Worm (Caenorhabditis elegans) whole organism, late embryonic: ENCODE data around the gene clec-145.

Source experiments
- ceh-31 ChIP-seq: sonication (generic microtip); optimal IDR thresholded peaks from 2 replicates; lab custom pipeline; 2016; ENCODE audit warnings: missing genetic modification characterization, missing compliant biosample characterization
- fax-1 ChIP-seq: sonication (generic microtip); optimal IDR thresholded peaks from 2 replicates; lab custom pipeline; 2016; ENCODE audit warnings: missing genotype, missing genetic modification characterization, missing compliant biosample characterization
- lin-11 ChIP-seq: fragments of 200-800 bp; sonication (Bioruptor generic); optimal IDR thresholded peaks from 2 replicates; lab custom pipeline; 2018; ENCODE audit warnings: mild to moderate bottlenecking, missing genetic modification characterization, missing compliant biosample characterization
- madf-2 ChIP-seq: sonication (generic microtip); optimal IDR thresholded peaks from 2 replicates; lab custom pipeline; 2017; ENCODE audit warnings: missing genetic modification characterization, missing compliant biosample characterization
- sox-4 ChIP-seq: sonication (generic microtip); optimal IDR thresholded peaks from 2 replicates; lab custom pipeline; 2017; ENCODE audit warnings: mild to moderate bottlenecking, missing genetic modification characterization, inconsistent platforms, missing compliant biosample characterization
- tbx-2 ChIP-seq: sonication (generic microtip); optimal IDR thresholded peaks from 2 replicates; lab custom pipeline; 2016; ENCODE audit warnings: missing genetic modification characterization, missing compliant biosample characterization
- unc-3 ChIP-seq, 2 experiments: fragments of 200-800 bp in 1 of 2; sonication (Bioruptor generic) in 1 of 2; sonication (generic microtip) in 1 of 2; conservative IDR thresholded peaks in 1 of 2; optimal IDR thresholded peaks in 1 of 2; 2 replicates each; pipeline versions ENCODE4 v1.3.6 to Lab custom; 2016 to 2022; ENCODE audit warnings: missing compliant biosample characterization in 2 of 2, missing genetic modification characterization in 2 of 2, missing genetic modification reagents in 1 of 2
- ztf-16 ChIP-seq: sonication (generic microtip); optimal IDR thresholded peaks from 2 replicates; lab custom pipeline; 2017; ENCODE audit warnings: missing genetic modification characterization, missing compliant biosample characterization

DNA sequence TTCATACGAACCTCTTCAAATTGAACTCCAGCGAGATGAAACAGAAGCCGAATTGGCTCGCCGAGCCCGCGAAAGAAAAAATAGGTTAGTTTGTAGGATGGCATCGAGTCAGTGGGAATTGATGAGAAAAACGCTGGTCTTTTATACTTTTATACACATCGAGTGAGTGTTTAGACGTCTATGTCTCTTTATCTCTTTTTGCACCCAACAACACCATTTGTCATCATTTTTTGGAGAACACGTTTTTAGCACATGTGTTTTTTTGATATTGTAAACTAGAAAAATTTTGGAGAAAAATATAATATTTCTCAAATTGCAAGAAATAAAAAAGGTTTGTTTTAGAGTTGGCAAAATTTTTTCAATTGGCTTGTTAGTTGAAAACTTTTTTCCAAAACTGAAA lies 34.0 kb upstream of the clec-145 start, which contains the start of gene gst-16:
- TF ChIP-seq madf-2: no peak
- no peak for TF ChIP-seq sox-4 (tag; lab: Kevin White, UChicago)
- no peak for TF ChIP-seq lin-11
- no peak for TF ChIP-seq fax-1
- no peak for TF ChIP-seq unc-3 (GFP tag; conservative IDR thresholded peaks at IDR 0.05; lab: Robert Waterston, UW)
- TF ChIP-seq unc-3 (tag; optimal IDR thresholded peaks at IDR 0.05; lab: Kevin White, UChicago): no peak
- no peak for TF ChIP-seq tbx-2
- TF ChIP-seq ceh-31 (tag; lab: Kevin White, UChicago): no peak
- TF ChIP-seq ztf-16 (tag; lab: Kevin White, UChicago): no peak
